Fruit fly (Drosophila melanogaster): ENCODE data around the gene CG11470.

- no peak for TF ChIP-seq N (GFP tag; optimal IDR thresholded peaks at IDR 0.05)
- no peak for TF ChIP-seq foxo (GFP tag; optimal IDR thresholded peaks at IDR 0.05)
- no peak for TF ChIP-seq lola (GFP tag; optimal IDR thresholded peaks at IDR 0.05)
Observed at dm6 chr3R:29576009-29576408, 13.6 kb downstream of the CG11470 start.

Data from whole organism, wandering third instar larva.